Worm (Caenorhabditis elegans): ENCODE data around the gene ubc-23.

ce11 chrX:8874748-8875147, 30.7 kb downstream of the ubc-23 start, which contains the start of gene C06E2.1:
- no peak for TF ChIP-seq ceh-24 (tag; optimal IDR thresholded peaks at IDR 0.05)
- TF ChIP-seq C08G9.2 (tag; optimal IDR thresholded peaks at IDR 0.05) = no peak
- no peak for TF ChIP-seq ceh-2 (tag; optimal IDR thresholded peaks at IDR 0.05)
- TF ChIP-seq fkh-10 (GFP tag; optimal IDR thresholded peaks at IDR 0.05) = no peak
- TF ChIP-seq ceh-18 (tag; optimal IDR thresholded peaks at IDR 0.05) = no peak

All from whole organism, late embryonic.